Worm (Caenorhabditis elegans) whole organism, young adult: ENCODE data around the gene puf-5.

Experiments used
- dpl-1 ChIP-seq: fragments of 150-350 bp; optimal IDR thresholded peaks from 2 replicates; lab custom pipeline; 2014; ENCODE audit warnings: missing biosample characterization, missing genetic modification reagents, missing genetic modification characterization
- madf-10 ChIP-seq: sonication (generic microtip); optimal IDR thresholded peaks from 2 replicates; lab custom pipeline; 2016; ENCODE audit warnings: mild to moderate bottlenecking, missing genetic modification characterization, missing compliant biosample characterization
- pha-4 ChIP-seq: fragments of 150-350 bp; sonication (generic microtip); optimal IDR thresholded peaks from 2 replicates; lab custom pipeline; 2014; ENCODE audit warnings: missing biosample characterization, missing genetic modification reagents, missing genetic modification characterization
- tlf-1 ChIP-seq: fragments of 200-800 bp; sonication (Bioruptor generic); optimal IDR thresholded peaks from 2 replicates; lab custom pipeline; 2018; ENCODE audit warnings: mild to moderate bottlenecking, missing genetic modification characterization, missing compliant biosample characterization
- unc-62 ChIP-seq: fragments of 150-350 bp; optimal IDR thresholded peaks from 2 replicates; lab custom pipeline; 2014; ENCODE audit warnings: missing biosample characterization, missing genetic modification reagents, missing genetic modification characterization
- ztf-6 ChIP-seq: fragments of 200-800 bp; sonication (Bioruptor generic); IDR thresholded peaks from 2 replicates; pipeline ENCODE4 v1.3.6; 2022; ENCODE audit warnings: missing genetic modification reagents, missing genetic modification characterization, missing compliant biosample characterization

- TF ChIP-seq tlf-1 (GFP tag; lab: Kevin White, UChicago) (no peak), dpl-1 (GFP tag; lab: Kevin White, UChicago) (no peak), pha-4 (no peak), madf-10 (tag; lab: Kevin White, UChicago) (no peak), ztf-6 (GFP tag; lab: Robert Waterston, UW) (no peak), unc-62 (GFP tag; lab: Kevin White, UChicago) (no peak)
Measured at ce11 chrII:8617516-8617915, 42.2 kb downstream of the puf-5 start, which contains the start of gene chhy-1.
